Fruit fly (Drosophila melanogaster): ENCODE data around the gene CG32579.

Gene CG32579

dm6 chrX:16332615-16333288 is 9.7 kb downstream of the CG32579 start (continued):
- peak; percentile 94 for TF ChIP-seq CG9817 (tag; optimal IDR thresholded peaks at IDR 0.05)
- peak; percentile 94 for TF ChIP-seq Atf6 (GFP tag; IDR thresholded peaks at IDR 0.05)
- TF ChIP-seq salm (tag; optimal IDR thresholded peaks at IDR 0.05): peak; percentile 94
- peak; percentile 88 for TF ChIP-seq Ada2b (GFP tag; IDR thresholded peaks at IDR 0.05)
- peak; percentile 96 for TF ChIP-seq CG17829 (tag; optimal IDR thresholded peaks at IDR 0.05)
- peak; percentile 91 for TF ChIP-seq CG9876 (GFP tag; optimal IDR thresholded peaks at IDR 0.05)
- TF ChIP-seq CG34376 (GFP tag; optimal IDR thresholded peaks at IDR 0.05): peak; percentile 98
- TF ChIP-seq kah (GFP tag; optimal IDR thresholded peaks at IDR 0.05): peak; percentile 93
- peak; percentile 93 for TF ChIP-seq seq (GFP tag; IDR thresholded peaks at IDR 0.05)
- TF ChIP-seq CG12071 (GFP tag; optimal IDR thresholded peaks at IDR 0.05): peak; percentile 92
- peak; percentile 94 for TF ChIP-seq tap (tag; optimal IDR thresholded peaks at IDR 0.05)
- TF ChIP-seq CG17359 (tag; optimal IDR thresholded peaks at IDR 0.05): peak; percentile 95
- peak; percentile 90 for TF ChIP-seq ttk (GFP tag; IDR thresholded peaks at IDR 0.05)
- TF ChIP-seq CG1602 (GFP tag; optimal IDR thresholded peaks at IDR 0.05): peak; percentile 91
- peak; percentile 93 for TF ChIP-seq CG12769 (tag; optimal IDR thresholded peaks at IDR 0.05)
- TF ChIP-seq CG15696 (tag; optimal IDR thresholded peaks at IDR 0.05): peak; percentile 93
- peak; percentile 93 for TF ChIP-seq ems (GFP tag; optimal IDR thresholded peaks at IDR 0.05)
- no peak for TF ChIP-seq gfzf (GFP tag; optimal IDR thresholded peaks at IDR 0.05)
- TF ChIP-seq CG7357 (GFP tag; IDR thresholded peaks at IDR 0.05): peak; percentile 85
- peak; percentile 95 for TF ChIP-seq CG6854 (GFP tag; optimal IDR thresholded peaks at IDR 0.05)
- TF ChIP-seq CG8388 (GFP tag; optimal IDR thresholded peaks at IDR 0.05): peak; percentile 96
- peak; percentile 84 for TF ChIP-seq CG6272 (GFP tag; IDR thresholded peaks at IDR 0.05)
- TF ChIP-seq Jarid2 (GFP tag; optimal IDR thresholded peaks at IDR 0.05): peak; percentile 83
- peak; percentile 97 for TF ChIP-seq Meics (GFP tag; optimal IDR thresholded peaks at IDR 0.05)
- peak; percentile 96 for TF ChIP-seq bcd (GFP tag; optimal IDR thresholded peaks at IDR 0.05)
- no peak for TF ChIP-seq CG2129 (GFP tag; IDR thresholded peaks at IDR 0.05; ENCODE audit: partially characterized antibody)
- TF ChIP-seq nerfin-1 (tag; optimal IDR thresholded peaks at IDR 0.05): peak; percentile 95
- peak; percentile 94 for TF ChIP-seq B-H2 (GFP tag; optimal IDR thresholded peaks at IDR 0.05)
- TF ChIP-seq abd-A (tag; optimal IDR thresholded peaks at IDR 0.05): peak; percentile 93
- TF ChIP-seq CG2875 (GFP tag; optimal IDR thresholded peaks at IDR 0.05): peak; percentile 90
- TF ChIP-seq Oli (tag; optimal IDR thresholded peaks at IDR 0.05): peak; percentile 98
- peak; percentile 91 for TF ChIP-seq her (GFP tag; optimal IDR thresholded peaks at IDR 0.05)
- peak; percentile 96 for TF ChIP-seq HLH54F (GFP tag; optimal IDR thresholded peaks at IDR 0.05)
- peak; percentile 85 for TF ChIP-seq CG10366 (GFP tag; IDR thresholded peaks at IDR 0.05)
- TF ChIP-seq CG7786 (GFP tag; optimal IDR thresholded peaks at IDR 0.05): peak; percentile 96
- TF ChIP-seq CG12219 (GFP tag; optimal IDR thresholded peaks at IDR 0.05): peak; percentile 96
- TF ChIP-seq aop (GFP tag; IDR thresholded peaks at IDR 0.05): peak; percentile 43; the same call in 1 of the 2 replicates
- peak; percentile 94 for TF ChIP-seq twi (tag; optimal IDR thresholded peaks at IDR 0.05)
- peak; percentile 98 for TF ChIP-seq CG11696 (GFP tag; IDR thresholded peaks at IDR 0.05)
- peak; percentile 96 for TF ChIP-seq CG4328 (GFP tag; optimal IDR thresholded peaks at IDR 0.05)
- peak; percentile 93 for TF ChIP-seq CG11093 (GFP tag; IDR thresholded peaks at IDR 0.05)
- peak; percentile 84 for TF ChIP-seq gt (GFP tag; IDR thresholded peaks at IDR 0.05)
- peak; percentile 92 for TF ChIP-seq Usf (GFP tag; optimal IDR thresholded peaks at IDR 0.05)
- peak; percentile 91 for TF ChIP-seq stc (GFP tag; IDR thresholded peaks at IDR 0.05)
- peak; percentile 96 for TF ChIP-seq Hsf (GFP tag; optimal IDR thresholded peaks at IDR 0.05)
- 0 out of 2 replicates have a peak, but pooled peaks have one; percentile 6 for TF ChIP-seq Dref (GFP tag; IDR thresholded peaks at IDR 0.05)
- peak; percentile 18 for TF ChIP-seq zf30C (GFP tag; optimal IDR thresholded peaks at IDR 0.05)
- TF ChIP-seq kni (GFP tag; optimal IDR thresholded peaks at IDR 0.05): peak; percentile 94
- TF ChIP-seq MESR4 (GFP tag; optimal IDR thresholded peaks at IDR 0.05): peak; percentile 53
